Worm (Caenorhabditis elegans) whole organism, early embryonic: ENCODE results near the gene gon-4.

ENCODE experiments used
- B0310.2 ChIP-seq: sonication (generic microtip); optimal IDR thresholded peaks from 2 replicates; lab custom pipeline; 2016; ENCODE audit warnings: mild to moderate bottlenecking, missing genetic modification characterization, missing compliant biosample characterization
- F13C5.2 ChIP-seq: sonication (generic microtip); optimal IDR thresholded peaks from 2 replicates; lab custom pipeline; 2017; ENCODE audit warnings: mild to moderate bottlenecking, missing genetic modification characterization, inconsistent platforms, missing compliant biosample characterization
- aly-1 ChIP-seq: sonication (generic microtip); optimal IDR thresholded peaks from 2 replicates; lab custom pipeline; 2016; ENCODE audit warnings: missing genetic modification characterization, missing compliant biosample characterization
- ama-1 ChIP-seq: fragments of 150-350 bp; optimal IDR thresholded peaks from 2 replicates; lab custom pipeline; 2014
- ets-7 ChIP-seq: sonication (generic microtip); optimal IDR thresholded peaks from 2 replicates; lab custom pipeline; 2016; ENCODE audit warnings: missing genotype, missing genetic modification characterization, missing compliant biosample characterization
- flt-1 ChIP-seq: fragments of 200-800 bp; sonication (Bioruptor generic); IDR thresholded peaks from 2 replicates; pipeline ENCODE4 v1.3.6; 2022; ENCODE audit warnings: missing genetic modification characterization, missing compliant biosample characterization
- hmbx-1 ChIP-seq: sonication (generic microtip); optimal IDR thresholded peaks from 2 replicates; lab custom pipeline; 2016; ENCODE audit warnings: mild to moderate bottlenecking, missing genetic modification characterization, missing compliant biosample characterization
- hmg-4 ChIP-seq: fragments of 200-800 bp; sonication (Bioruptor generic); optimal IDR thresholded peaks from 2 replicates; lab custom pipeline; 2018; ENCODE audit warnings: mild to moderate bottlenecking, missing genetic modification characterization, missing compliant biosample characterization
- hnd-1 ChIP-seq: sonication (generic microtip); optimal IDR thresholded peaks from 2 replicates; lab custom pipeline; 2016; ENCODE audit warnings: missing genetic modification characterization, missing compliant biosample characterization
- pes-1 ChIP-seq: fragments of 200-800 bp; sonication (Bioruptor generic); IDR thresholded peaks from 2 replicates; pipeline ENCODE4 v1.3.6; 2022; ENCODE audit warnings: missing genetic modification reagents, missing genetic modification characterization, missing compliant biosample characterization
- sea-1 ChIP-seq: fragments of 200-800 bp; sonication (Bioruptor generic); conservative IDR thresholded peaks from 2 replicates; pipeline ENCODE4 v1.3.6; 2022; ENCODE audit warnings: missing genetic modification characterization, missing compliant biosample characterization
- tbx-11 ChIP-seq: fragments of 200-800 bp; sonication (Bioruptor generic); IDR thresholded peaks from 2 replicates; pipeline ENCODE4 v1.3.6; 2022; ENCODE audit warnings: missing genetic modification characterization, missing compliant biosample characterization
- tra-4 ChIP-seq: sonication (generic microtip); optimal IDR thresholded peaks from 2 replicates; lab custom pipeline; 2017; ENCODE audit warnings: missing genetic modification characterization, missing compliant biosample characterization

ce11 chrIV:10151439-10151997, 46.1 kb upstream of the gon-4 start, which contains the start of gene copg-1:
- TF ChIP-seq hmbx-1 (no peak), pes-1 (GFP tag; lab: Robert Waterston, UW) (no peak), aly-1 (tag; lab: Kevin White, UChicago) (no peak), ets-7 (tag; lab: Kevin White, UChicago) (no peak), F13C5.2 (tag; lab: Kevin White, UChicago) (no peak), B0310.2 (tag; lab: Kevin White, UChicago) (no peak), hnd-1 (no peak), tbx-11 (GFP tag; lab: Robert Waterston, UW) (no peak), ama-1 (no peak), sea-1 (GFP tag; lab: Robert Waterston, UW) (no peak), flt-1 (GFP tag; lab: Robert Waterston, UW) (no peak), tra-4 (tag; lab: Kevin White, UChicago) (no peak), hmg-4 (GFP tag; lab: Kevin White, UChicago) (no peak)
